Worm (Caenorhabditis elegans) whole organism, late embryonic: ENCODE data around the gene C17F4.12.

Experiments
- Y22D7AL.16 ChIP-seq: sonication (generic microtip); optimal IDR thresholded peaks from 2 replicates; lab custom pipeline; 2016; ENCODE audit warnings: missing genetic modification characterization, missing compliant biosample characterization
- ceh-18 ChIP-seq: sonication (generic microtip); optimal IDR thresholded peaks from 2 replicates; lab custom pipeline; 2016; ENCODE audit warnings: missing genetic modification characterization, missing compliant biosample characterization
- ceh-2 ChIP-seq: sonication (generic microtip); optimal IDR thresholded peaks from 2 replicates; lab custom pipeline; 2016; ENCODE audit warnings: missing genotype, missing genetic modification characterization, missing compliant biosample characterization
- ceh-22 ChIP-seq: sonication (generic microtip); optimal IDR thresholded peaks from 2 replicates; lab custom pipeline; 2017; ENCODE audit warnings: missing biosample characterization, missing genetic modification characterization
- ceh-24 ChIP-seq: sonication (generic microtip); optimal IDR thresholded peaks from 2 replicates; lab custom pipeline; 2016; ENCODE audit warnings: mild to moderate bottlenecking, missing genetic modification characterization, missing compliant biosample characterization
- ceh-30 ChIP-seq: fragments of 150-350 bp; optimal IDR thresholded peaks from 2 replicates; lab custom pipeline; 2014; ENCODE audit warnings: missing biosample characterization, missing genetic modification characterization
- ceh-31 ChIP-seq: sonication (generic microtip); optimal IDR thresholded peaks from 2 replicates; lab custom pipeline; 2016; ENCODE audit warnings: missing genetic modification characterization, missing compliant biosample characterization
- ceh-45 ChIP-seq: fragments of 200-800 bp; sonication (Bioruptor generic); IDR thresholded peaks from 2 replicates; pipeline ENCODE4 v1.3.6; 2022; ENCODE audit warnings: missing genetic modification reagents, missing genetic modification characterization, missing compliant biosample characterization
- ceh-48 ChIP-seq: sonication (generic microtip); optimal IDR thresholded peaks from 2 replicates; lab custom pipeline; 2016; ENCODE audit warnings: missing genetic modification characterization, inconsistent platforms, missing compliant biosample characterization
- ceh-6 ChIP-seq: fragments of 200-800 bp; sonication (Bioruptor generic); optimal IDR thresholded peaks from 2 replicates; lab custom pipeline; 2018; ENCODE audit warnings: mild to moderate bottlenecking, missing genetic modification characterization, missing compliant biosample characterization
- ceh-9 ChIP-seq: sonication (generic microtip); optimal IDR thresholded peaks from 2 replicates; lab custom pipeline; 2016; ENCODE audit warnings: mild to moderate bottlenecking, missing genetic modification characterization, inconsistent platforms, missing compliant biosample characterization
- che-1 ChIP-seq: sonication (generic microtip); optimal IDR thresholded peaks from 2 replicates; lab custom pipeline; 2016; ENCODE audit warnings: mild to moderate bottlenecking, missing genetic modification characterization, missing compliant biosample characterization
- dmd-4 ChIP-seq: sonication (generic microtip); optimal IDR thresholded peaks from 2 replicates; lab custom pipeline; 2016; ENCODE audit warnings: borderline replicate concordance, missing genetic modification characterization, missing compliant biosample characterization
- ets-4 ChIP-seq: sonication (generic microtip); optimal IDR thresholded peaks from 2 replicates; lab custom pipeline; 2016; ENCODE audit warnings: missing genetic modification characterization, missing compliant biosample characterization
- eyg-1 ChIP-seq: sonication (generic microtip); optimal IDR thresholded peaks from 2 replicates; lab custom pipeline; 2016; ENCODE audit warnings: missing genotype, missing genetic modification characterization, missing compliant biosample characterization
- fkh-6 ChIP-seq: sonication (generic microtip); optimal IDR thresholded peaks from 2 replicates; lab custom pipeline; 2016; ENCODE audit warnings: missing genetic modification characterization, missing compliant biosample characterization
- hlh-13 ChIP-seq: fragments of 200-800 bp; sonication (Bioruptor generic); optimal IDR thresholded peaks from 2 replicates; lab custom pipeline; 2018; ENCODE audit warnings: mild to moderate bottlenecking, missing genetic modification characterization, missing compliant biosample characterization
- hlh-30 ChIP-seq: sonication (generic microtip); optimal IDR thresholded peaks from 2 replicates; lab custom pipeline; 2017; ENCODE audit warnings: antibody characterized with exemption, missing genetic modification characterization, missing compliant biosample characterization; ENCODE audit not compliant: insufficient read depth
- hlh-6 ChIP-seq: sonication (generic microtip); optimal IDR thresholded peaks from 2 replicates; lab custom pipeline; 2016; ENCODE audit warnings: missing genotype, missing genetic modification characterization, missing compliant biosample characterization
- hlh-8 ChIP-seq: sonication (generic microtip); optimal IDR thresholded peaks from 2 replicates; lab custom pipeline; 2016; ENCODE audit warnings: missing genotype, missing genetic modification characterization, missing compliant biosample characterization
- lim-6 ChIP-seq: sonication (generic microtip); optimal IDR thresholded peaks from 2 replicates; lab custom pipeline; 2016; ENCODE audit warnings: missing genetic modification characterization, missing compliant biosample characterization
- nfya-1 ChIP-seq: sonication (generic microtip); optimal IDR thresholded peaks from 2 replicates; lab custom pipeline; 2017; ENCODE audit warnings: missing genetic modification characterization, mild to moderate bottlenecking, missing compliant biosample characterization, antibody characterized with exemption, moderate library complexity
- nhr-11 ChIP-seq: fragments of 150-350 bp; optimal IDR thresholded peaks from 2 replicates; lab custom pipeline; 2014; ENCODE audit warnings: missing biosample characterization, missing genetic modification characterization
- nhr-232 ChIP-seq: sonication (generic microtip); optimal IDR thresholded peaks from 2 replicates; lab custom pipeline; 2016; ENCODE audit warnings: missing genetic modification characterization, missing compliant biosample characterization
- pag-3 ChIP-seq: sonication (generic microtip); optimal IDR thresholded peaks from 2 replicates; lab custom pipeline; 2016; ENCODE audit warnings: missing compliant biosample characterization, missing genetic modification characterization, borderline replicate concordance
- pat-9 ChIP-seq: fragments of 200-800 bp; sonication (Bioruptor generic); optimal IDR thresholded peaks from 2 replicates; lab custom pipeline; 2018; ENCODE audit warnings: mild to moderate bottlenecking, missing genetic modification characterization, moderate library complexity, missing compliant biosample characterization
- pax-1 ChIP-seq: fragments of 150-350 bp; optimal IDR thresholded peaks from 2 replicates; lab custom pipeline; 2014; ENCODE audit warnings: missing biosample characterization, missing genetic modification characterization
- pqm-1 ChIP-seq: sonication (generic microtip); optimal IDR thresholded peaks from 2 replicates; lab custom pipeline; 2016; ENCODE audit warnings: missing genetic modification characterization, missing compliant biosample characterization
- pros-1 ChIP-seq: fragments of 150-350 bp; optimal IDR thresholded peaks from 2 replicates; lab custom pipeline; 2014; ENCODE audit warnings: missing biosample characterization, missing genetic modification reagents, missing genetic modification characterization
- ref-2 ChIP-seq: sonication (generic microtip); optimal IDR thresholded peaks from 2 replicates; lab custom pipeline; 2016; ENCODE audit warnings: missing genetic modification characterization, missing compliant biosample characterization
- sdc-2 ChIP-seq: sonication (generic microtip); optimal IDR thresholded peaks from 2 replicates; lab custom pipeline; 2016; ENCODE audit warnings: missing genotype, missing genetic modification characterization, missing compliant biosample characterization
- syd-9 ChIP-seq: sonication (generic microtip); optimal IDR thresholded peaks from 2 replicates; lab custom pipeline; 2016; ENCODE audit warnings: mild to moderate bottlenecking, missing genetic modification characterization, moderate library complexity, missing compliant biosample characterization
- tbx-7 ChIP-seq: sonication (generic microtip); optimal IDR thresholded peaks from 2 replicates; lab custom pipeline; 2016; ENCODE audit warnings: missing genotype, missing genetic modification characterization, missing compliant biosample characterization
- ztf-16 ChIP-seq: sonication (generic microtip); optimal IDR thresholded peaks from 2 replicates; lab custom pipeline; 2017; ENCODE audit warnings: missing genetic modification characterization, missing compliant biosample characterization

Gene C17F4.12

ce11 chrII:3277686-3278085, 33.7 kb upstream of the C17F4.12 start, which contains the start of gene F02E11.4:
TSS of gene F02E11.4 (minus strand) at chrII:3277786.
- TF ChIP-seq hlh-8 (tag; lab: Kevin White, UChicago) = no peak
- no peak for TF ChIP-seq dmd-4 (tag; lab: Kevin White, UChicago)
- no peak for TF ChIP-seq ceh-31 (tag; lab: Kevin White, UChicago)
- no peak for TF ChIP-seq fkh-6 (tag; lab: Kevin White, UChicago)
- TF ChIP-seq nfya-1 (tag; lab: Kevin White, UChicago) = no peak
- no peak for TF ChIP-seq pag-3 (tag; lab: Kevin White, UChicago)
- TF ChIP-seq ztf-16 (tag; lab: Kevin White, UChicago) = no peak
- no peak for TF ChIP-seq pqm-1 (tag; lab: Kevin White, UChicago)
- TF ChIP-seq tbx-7 (tag; lab: Kevin White, UChicago) = no peak
- TF ChIP-seq ceh-48 = no peak
- TF ChIP-seq hlh-6 (tag; lab: Kevin White, UChicago) = no peak

- TF ChIP-seq pros-1 (tag; lab: Kevin White, UChicago) = no peak
- no peak for TF ChIP-seq syd-9 (tag; lab: Kevin White, UChicago)
- no peak for TF ChIP-seq dmd-4 (tag; lab: Kevin White, UChicago)
- no peak for TF ChIP-seq nfya-1 (tag; lab: Kevin White, UChicago)
- TF ChIP-seq ets-4 (tag; lab: Kevin White, UChicago) = no peak
- no peak for TF ChIP-seq nhr-11
- TF ChIP-seq ceh-30 (tag; lab: Kevin White, UChicago) = no peak
- TF ChIP-seq tbx-7 (tag; lab: Kevin White, UChicago) = no peak
- no peak for TF ChIP-seq ceh-2 (tag; lab: Kevin White, UChicago)
- TF ChIP-seq ceh-24 (tag; lab: Kevin White, UChicago) = no peak
- no peak for TF ChIP-seq ceh-45
- no peak for TF ChIP-seq hlh-6 (tag; lab: Kevin White, UChicago)
- TF ChIP-seq ceh-6 (GFP tag; lab: Kevin White, UChicago) = no peak
- TF ChIP-seq, all 69 proteins: peak for 0
Measured at ce11 chrII:3274923-3275322, 31.0 kb upstream of the C17F4.12 start, which contains the start of gene F02E11.3. TSS of gene F02E11.3 (minus strand) at chrII:3275023.

ce11 chrII:3270598-3270997, 26.6 kb upstream of the C17F4.12 start:
- TF ChIP-seq pat-9 (no peak), ceh-18 (tag; lab: Kevin White, UChicago) (no peak), lim-6 (tag; lab: Kevin White, UChicago) (no peak), hlh-13 (GFP tag; lab: Kevin White, UChicago) (no peak), nhr-11 (no peak), sdc-2 (tag; lab: Kevin White, UChicago) (no peak), hlh-30 (tag; lab: Kevin White, UChicago) (no peak)

- TF ChIP-seq nhr-232 (tag; lab: Kevin White, UChicago) = peak; percentile 10
- no peak for TF ChIP-seq pax-1
- peak; percentile 18 for TF ChIP-seq Y22D7AL.16 (tag; lab: Kevin White, UChicago)
- TF ChIP-seq ceh-22 (tag; lab: Kevin White, UChicago) = no peak
- peak; percentile 48 for TF ChIP-seq che-1 (tag; lab: Kevin White, UChicago)
Measured at ce11 chrII:3267815-3268214, 23.8 kb upstream of the C17F4.12 start.

ce11 chrII:3267365-3267764, 23.4 kb upstream of the C17F4.12 start, which contains the start of gene F02E11.7:
TSS of gene F02E11.7 (plus strand) at chrII:3267665.
- no peak for TF ChIP-seq ceh-24 (tag; lab: Kevin White, UChicago)
- no peak for TF ChIP-seq pros-1 (tag; lab: Kevin White, UChicago)
- TF ChIP-seq ceh-18 (tag; lab: Kevin White, UChicago) = no peak
- no peak for TF ChIP-seq ref-2
- TF ChIP-seq ceh-6 (GFP tag; lab: Kevin White, UChicago) = no peak
- no peak for TF ChIP-seq ceh-30 (tag; lab: Kevin White, UChicago)
- no peak for TF ChIP-seq che-1 (tag; lab: Kevin White, UChicago)
- TF ChIP-seq ceh-9 (tag; lab: Kevin White, UChicago) = no peak
- TF ChIP-seq eyg-1 (tag; lab: Kevin White, UChicago) = no peak
